Fruit fly (Drosophila melanogaster) whole organism, wandering third instar larva: ENCODE results near the gene Pkd2.

Source experiments
- Abd-B ChIP-seq: fragments of >200 bp; optimal IDR thresholded peaks from 2 replicates; lab custom pipeline; 2017; ENCODE audit warnings: missing biosample characterization, missing genetic modification characterization
- CG9705 ChIP-seq: fragments of 200-800 bp; sonication (Bioruptor generic); optimal IDR thresholded peaks from 2 replicates; lab custom pipeline; 2018; ENCODE audit warnings: missing biosample characterization, mild to moderate bottlenecking, missing genetic modification characterization
- CrebA ChIP-seq: fragments of 200-800 bp; sonication (Bioruptor generic); optimal IDR thresholded peaks from 2 replicates; lab custom pipeline; 2016; ENCODE audit warnings: missing biosample characterization, mild to moderate bottlenecking, missing genetic modification characterization, borderline replicate concordance
- Dfd ChIP-seq: fragments of >200 bp; optimal IDR thresholded peaks from 2 replicates; lab custom pipeline; 2017; ENCODE audit warnings: missing biosample characterization, missing genetic modification characterization
- Dif ChIP-seq: fragments of 200-275, 200-300 bp; sonication (Bioruptor generic); optimal IDR thresholded peaks from 2 replicates; lab custom pipeline; 2018; ENCODE audit warnings: missing biosample characterization, missing genetic modification characterization; ENCODE audit not compliant: partially characterized antibody
- GATAd ChIP-seq: sonication (Bioruptor generic); optimal IDR thresholded peaks from 2 replicates; lab custom pipeline; 2016; ENCODE audit warnings: missing biosample characterization, missing genetic modification characterization
- HLH106 ChIP-seq: fragments of 200-800 bp; optimal IDR thresholded peaks from 3 replicates; lab custom pipeline; 2019; ENCODE audit warnings: missing biosample characterization, mild to moderate bottlenecking, missing genetic modification characterization, moderate library complexity
- Hnf4 ChIP-seq: fragments of 200-800 bp; sonication (Bioruptor generic); optimal IDR thresholded peaks from 2 replicates; lab custom pipeline; 2016; ENCODE audit warnings: missing biosample characterization, mild to moderate bottlenecking, missing genetic modification characterization
- Hr78 ChIP-seq: fragments of >200 bp; optimal IDR thresholded peaks from 2 replicates; lab custom pipeline; 2017; ENCODE audit warnings: missing biosample characterization, missing genetic modification characterization
- Hr83 ChIP-seq: fragments of 200-300 bp; sonication (Bioruptor generic); optimal IDR thresholded peaks from 2 replicates; lab custom pipeline; 2016; ENCODE audit warnings: missing biosample characterization, mild to moderate bottlenecking, missing genetic modification characterization, moderate library complexity; ENCODE audit not compliant: poor library complexity, severe bottlenecking
- OdsH ChIP-seq: fragments of 200-800 bp; sonication (Bioruptor generic); optimal IDR thresholded peaks from 2 replicates; lab custom pipeline; 2016; ENCODE audit warnings: missing biosample characterization, mild to moderate bottlenecking, missing genetic modification characterization
- Rel ChIP-seq, 2 experiments: fragments of 200-800 bp; sonication (Bioruptor generic) in 1 of 2; optimal IDR thresholded peaks; 2 replicates in 1 of 2; 3 replicates in 1 of 2; lab custom pipeline; 2016 to 2019; ENCODE audit warnings: mild to moderate bottlenecking in 2 of 2, missing biosample characterization in 2 of 2, missing genetic modification characterization in 2 of 2, moderate library complexity in 1 of 2
- Sp1 ChIP-seq: fragments of 200-800 bp; sonication (Bioruptor generic); optimal IDR thresholded peaks from 3 replicates; lab custom pipeline; 2019; ENCODE audit warnings: missing biosample characterization, mild to moderate bottlenecking, missing genetic modification characterization, moderate library complexity
- br ChIP-seq: fragments of 200-800 bp; sonication (Bioruptor generic); optimal IDR thresholded peaks from 2 replicates; lab custom pipeline; 2016; ENCODE audit warnings: missing biosample characterization, missing genetic modification characterization
- brk ChIP-seq: fragments of 200-800 bp; sonication (Bioruptor generic); optimal IDR thresholded peaks from 2 replicates; lab custom pipeline; 2016; ENCODE audit warnings: missing biosample characterization, mild to moderate bottlenecking, missing genetic modification characterization
- dl ChIP-seq, 2 experiments: fragments of 175-275, 200-275 bp in 1 of 2; fragments of 200-275 bp in 1 of 2; sonication (Bioruptor generic); optimal IDR thresholded peaks; lab custom pipeline; 2018; ENCODE audit warnings: mild to moderate bottlenecking in 2 of 2, missing biosample characterization in 2 of 2, missing genetic modification characterization in 2 of 2, moderate library complexity in 2 of 2; ENCODE audit not compliant: partially characterized antibody in 2 of 2, insufficient read depth in 1 of 2
- dmrt93B ChIP-seq: fragments of 200-800 bp; sonication (Bioruptor generic); optimal IDR thresholded peaks from 2 replicates; lab custom pipeline; 2018; ENCODE audit warnings: missing biosample characterization, mild to moderate bottlenecking, missing genetic modification characterization
- dsf ChIP-seq: sonication (Bioruptor generic); optimal IDR thresholded peaks from 2 replicates; lab custom pipeline; 2016; ENCODE audit warnings: missing biosample characterization, missing genetic modification characterization, borderline replicate concordance
- ey ChIP-seq: fragments of 200-800 bp; sonication (Bioruptor generic); optimal IDR thresholded peaks from 2 replicates; lab custom pipeline; 2016; ENCODE audit warnings: missing biosample characterization, missing genetic modification characterization
- foxo ChIP-seq, 2 experiments: fragments of 200-800 bp; sonication (Bioruptor generic); optimal IDR thresholded peaks; 2 replicates in 1 of 2; 3 replicates in 1 of 2; lab custom pipeline; 2016 to 2017; ENCODE audit warnings: missing biosample characterization in 2 of 2, missing genetic modification characterization in 2 of 2
- fru ChIP-seq: fragments of 200-800 bp; sonication (Bioruptor generic); optimal IDR thresholded peaks from 3 replicates; lab custom pipeline; 2016; ENCODE audit warnings: missing biosample characterization, mild to moderate bottlenecking, missing genetic modification characterization
- h ChIP-seq: fragments of 200-800 bp; sonication (Bioruptor generic); optimal IDR thresholded peaks from 3 replicates; lab custom pipeline; 2016; ENCODE audit warnings: missing biosample characterization, mild to moderate bottlenecking, missing genetic modification characterization
- jim ChIP-seq: fragments of 175-275, 200-325 bp; sonication (Bioruptor generic); optimal IDR thresholded peaks from 2 replicates; lab custom pipeline; 2016; ENCODE audit warnings: missing biosample characterization, mild to moderate bottlenecking, missing genetic modification characterization
- lola ChIP-seq: fragments of >200 bp; optimal IDR thresholded peaks from 2 replicates; lab custom pipeline; 2017; ENCODE audit warnings: missing biosample characterization, missing genetic modification characterization
- pan ChIP-seq: fragments of >200 bp; optimal IDR thresholded peaks from 2 replicates; lab custom pipeline; 2017
- rgr ChIP-seq: fragments of 200-800 bp; sonication (Bioruptor generic); optimal IDR thresholded peaks from 3 replicates; lab custom pipeline; 2016; ENCODE audit warnings: missing biosample characterization, mild to moderate bottlenecking, missing genetic modification characterization
- sv ChIP-seq: fragments of 200-800 bp; sonication (Bioruptor generic); optimal IDR thresholded peaks from 3 replicates; lab custom pipeline; 2016; ENCODE audit warnings: missing biosample characterization, missing genetic modification characterization
- tai ChIP-seq: sonication (Bioruptor generic); optimal IDR thresholded peaks from 2 replicates; lab custom pipeline; 2016; ENCODE audit warnings: missing biosample characterization, missing genetic modification characterization
- usp ChIP-seq: fragments of >200 bp; optimal IDR thresholded peaks from 2 replicates; lab custom pipeline; 2017; ENCODE audit warnings: missing biosample characterization, missing genetic modification characterization
- woc ChIP-seq: sonication (Bioruptor generic); optimal IDR thresholded peaks from 2 replicates; lab custom pipeline; 2016; ENCODE audit warnings: missing biosample characterization, mild to moderate bottlenecking, missing genetic modification characterization

Gene Pkd2

DNA sequence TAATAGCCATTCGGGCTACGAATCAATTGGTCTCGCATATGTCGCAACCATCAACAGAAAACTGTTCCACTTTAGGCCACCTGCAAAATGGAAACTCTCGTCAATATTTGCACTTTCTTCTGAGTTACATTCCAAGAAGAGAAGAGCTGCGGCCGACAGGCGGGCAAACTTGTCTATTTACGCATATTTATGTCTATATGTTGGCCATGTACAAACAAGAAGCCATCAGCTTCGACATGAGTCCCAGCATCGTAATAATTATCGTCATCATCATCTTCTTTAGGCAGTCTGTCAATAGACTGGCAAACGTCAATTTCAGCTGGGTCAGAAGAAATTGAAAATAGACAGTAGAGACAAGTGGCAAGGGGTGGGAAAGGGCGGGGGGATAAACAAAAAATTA is 26.3 kb upstream of the Pkd2 start:
- TF ChIP-seq Hr78: no peak
- TF ChIP-seq tai (GFP tag; lab: Kevin White, UChicago): no peak
- TF ChIP-seq CG9705: no peak
- no peak for TF ChIP-seq fru (GFP tag; lab: Kevin White, UChicago)
- TF ChIP-seq brk (GFP tag; lab: Kevin White, UChicago): no peak
- no peak for TF ChIP-seq foxo (GFP tag; optimal IDR thresholded peaks at IDR 0.05; lab: Kevin White, UChicago)
- no peak for TF ChIP-seq HLH106
- no peak for TF ChIP-seq GATAd (GFP tag; lab: Kevin White, UChicago)
- TF ChIP-seq Dfd (GFP tag; lab: Kevin White, UChicago): no peak
- no peak for TF ChIP-seq ey (GFP tag; lab: Kevin White, UChicago)
- no peak for TF ChIP-seq lola (GFP tag; lab: Kevin White, UChicago)
- TF ChIP-seq h (GFP tag; lab: Kevin White, UChicago): no peak
- TF ChIP-seq Hnf4 (GFP tag; lab: Kevin White, UChicago): no peak
- TF ChIP-seq Abd-B: no peak
- no peak for TF ChIP-seq pan (lab: Kevin White, UChicago)
- TF ChIP-seq dmrt93B (GFP tag; lab: Kevin White, UChicago): no peak
- no peak for TF ChIP-seq dl (GFP tag; optimal IDR thresholded peaks at IDR 0.05; lab: Kevin White, UChicago; ENCODE audit: insufficient read depth in 1 of 2, partially characterized antibody in 2 of 2)
- TF ChIP-seq rgr (GFP tag; lab: Kevin White, UChicago): no peak

- peak; percentile 40 for TF ChIP-seq fru (GFP tag; lab: Kevin White, UChicago)
- no peak for TF ChIP-seq dmrt93B (GFP tag; lab: Kevin White, UChicago)
- no peak for TF ChIP-seq Dfd (GFP tag; lab: Kevin White, UChicago)
- TF ChIP-seq jim (GFP tag; lab: Kevin White, UChicago): peak; percentile 40
- TF ChIP-seq h (GFP tag; lab: Kevin White, UChicago): peak; percentile 56
- TF ChIP-seq lola (GFP tag; lab: Kevin White, UChicago): no peak
- peak in 1 of 2 experiments; percentile 19 for TF ChIP-seq foxo (GFP tag; optimal IDR thresholded peaks at IDR 0.05; lab: Kevin White, UChicago)
- TF ChIP-seq brk (GFP tag; lab: Kevin White, UChicago): peak; percentile 34
- TF ChIP-seq rgr (GFP tag; lab: Kevin White, UChicago): peak; percentile 57
- TF ChIP-seq Hnf4 (GFP tag; lab: Kevin White, UChicago): peak; percentile 36
- peak; percentile 93 for TF ChIP-seq Hr83 (GFP tag; lab: Kevin White, UChicago)
- TF ChIP-seq CG9705: no peak
- peak; percentile 56 for TF ChIP-seq OdsH (GFP tag; lab: Kevin White, UChicago)
Measured at dm6 chr2L:12372436-12372835, 25.6 kb upstream of the Pkd2 start.

DNA sequence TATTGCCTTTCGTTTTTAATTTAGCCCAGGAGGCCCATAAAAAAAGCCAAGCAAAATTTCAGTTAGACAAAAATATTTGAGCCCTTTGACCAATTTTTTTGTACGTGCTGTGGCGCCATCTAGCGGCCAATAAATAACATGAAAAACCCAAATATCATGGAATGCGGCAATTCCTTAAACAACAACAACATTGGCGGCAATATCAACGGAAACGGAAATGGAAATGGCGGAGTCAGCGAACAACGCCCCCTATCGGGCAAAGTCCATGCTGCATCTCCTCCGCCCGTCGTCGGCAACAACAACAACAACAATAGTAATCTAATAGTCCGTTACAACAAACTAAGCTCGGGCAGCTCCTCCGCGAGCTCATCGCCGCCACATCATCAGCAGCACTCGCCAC is 24.5 kb upstream of the Pkd2 start:
- TF ChIP-seq lola (GFP tag; lab: Kevin White, UChicago): no peak
- TF ChIP-seq HLH106: no peak
- TF ChIP-seq jim (GFP tag; lab: Kevin White, UChicago): no peak
- no peak for TF ChIP-seq CrebA
- no peak for TF ChIP-seq CG9705
- no peak for TF ChIP-seq fru (GFP tag; lab: Kevin White, UChicago)
- TF ChIP-seq sv (GFP tag; lab: Kevin White, UChicago): no peak
- TF ChIP-seq Hr83 (GFP tag; lab: Kevin White, UChicago): no peak
- no peak for TF ChIP-seq GATAd (GFP tag; lab: Kevin White, UChicago)
- no peak for TF ChIP-seq usp (GFP tag; lab: Kevin White, UChicago)
- TF ChIP-seq OdsH (GFP tag; lab: Kevin White, UChicago): no peak
- TF ChIP-seq Dif (GFP tag; lab: Kevin White, UChicago): no peak
- TF ChIP-seq Sp1 (GFP tag; lab: Kevin White, UChicago): no peak
- no peak for TF ChIP-seq woc (GFP tag; lab: Kevin White, UChicago)
- TF ChIP-seq Hnf4 (GFP tag; lab: Kevin White, UChicago): no peak
- no peak for TF ChIP-seq Rel (GFP tag; optimal IDR thresholded peaks at IDR 0.05; lab: Kevin White, UChicago)
- TF ChIP-seq Rel (tag; optimal IDR thresholded peaks at IDR 0.05; lab: Kevin White, UChicago): no peak
- TF ChIP-seq ey (GFP tag; lab: Kevin White, UChicago): no peak
- TF ChIP-seq br: no peak

DNA sequence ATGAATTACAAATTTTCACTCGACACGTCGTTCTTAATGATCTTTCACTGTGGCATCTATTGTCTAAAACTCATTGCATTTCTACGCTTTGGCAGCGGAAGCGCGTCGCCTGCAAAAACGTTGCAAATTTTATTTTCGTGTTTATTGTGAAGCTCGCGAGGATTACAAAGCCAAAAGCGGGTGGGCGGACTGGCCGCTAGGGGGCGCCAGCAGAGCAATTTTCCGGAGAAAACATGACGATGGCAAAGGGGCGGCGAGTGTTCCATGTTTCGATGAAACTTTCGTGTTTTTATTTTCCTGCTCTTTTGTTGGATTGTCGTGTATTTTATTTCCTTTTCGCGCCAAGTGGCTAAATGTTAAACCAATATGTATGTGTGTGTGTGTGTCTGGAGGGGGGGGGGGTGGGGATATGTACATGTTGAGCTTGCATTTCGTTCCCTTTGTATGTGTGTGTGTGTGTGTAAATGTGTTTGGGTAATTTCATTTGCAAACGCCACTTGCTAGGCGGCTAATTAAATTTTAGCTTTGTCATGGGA is 23.5 kb upstream of the Pkd2 start:
- TF ChIP-seq GATAd (GFP tag; lab: Kevin White, UChicago) (no peak), pan (lab: Kevin White, UChicago) (no peak), dsf (GFP tag; lab: Kevin White, UChicago) (no peak), rgr (GFP tag; lab: Kevin White, UChicago) (no peak), Dfd (GFP tag; lab: Kevin White, UChicago) (peak; percentile 1)
